Fruit fly (Drosophila melanogaster) whole organism, wandering third instar larva: ENCODE results near the gene CAH1.

Experiments used
- CG32264 ChIP-seq: fragments of 200-800 bp; sonication (Bioruptor generic); optimal IDR thresholded peaks from 2 replicates; lab custom pipeline; 2016; ENCODE audit warnings: missing biosample characterization, missing genetic modification characterization
- GATAd ChIP-seq: sonication (Bioruptor generic); optimal IDR thresholded peaks from 2 replicates; lab custom pipeline; 2016; ENCODE audit warnings: missing biosample characterization, missing genetic modification characterization
- Hr78 ChIP-seq: fragments of >200 bp; optimal IDR thresholded peaks from 2 replicates; lab custom pipeline; 2017; ENCODE audit warnings: missing biosample characterization, missing genetic modification characterization
- Rel ChIP-seq, 2 experiments: fragments of 200-800 bp; sonication (Bioruptor generic) in 1 of 2; optimal IDR thresholded peaks; 2 replicates in 1 of 2; 3 replicates in 1 of 2; lab custom pipeline; 2016 to 2019; ENCODE audit warnings: mild to moderate bottlenecking in 2 of 2, missing biosample characterization in 2 of 2, missing genetic modification characterization in 2 of 2, moderate library complexity in 1 of 2
- h ChIP-seq: fragments of 200-800 bp; sonication (Bioruptor generic); optimal IDR thresholded peaks from 3 replicates; lab custom pipeline; 2016; ENCODE audit warnings: missing biosample characterization, mild to moderate bottlenecking, missing genetic modification characterization
- pan ChIP-seq: fragments of >200 bp; optimal IDR thresholded peaks from 2 replicates; lab custom pipeline; 2017
- usp ChIP-seq: fragments of >200 bp; optimal IDR thresholded peaks from 2 replicates; lab custom pipeline; 2017; ENCODE audit warnings: missing biosample characterization, missing genetic modification characterization

- TF ChIP-seq pan (lab: Kevin White, UChicago), result no peak
- no peak for TF ChIP-seq Hr78 (GFP tag; lab: Kevin White, UChicago)
- no peak for TF ChIP-seq usp (GFP tag; lab: Kevin White, UChicago)
- TF ChIP-seq h (GFP tag; lab: Kevin White, UChicago), result peak; percentile 67
- TF ChIP-seq GATAd (GFP tag; lab: Kevin White, UChicago), result no peak
- TF ChIP-seq CG32264 (GFP tag; lab: Kevin White, UChicago), result no peak
- no peak for TF ChIP-seq Rel (GFP tag; optimal IDR thresholded peaks at IDR 0.05; lab: Kevin White, UChicago)
- peak; percentile 23 for TF ChIP-seq Rel (tag; optimal IDR thresholded peaks at IDR 0.05; lab: Kevin White, UChicago)
These were observed 41.8 kb downstream of the CAH1 start, which contains the start of gene CG8997 for dm6 chr2L:13845178-13845577.
